Fruit fly (Drosophila melanogaster) whole organism, adult: ENCODE measurements around the gene Or85e.

Experiments
- CG11617 ChIP-seq: fragments of 200-800 bp; sonication (Bioruptor generic); optimal IDR thresholded peaks from 2 replicates; lab custom pipeline; 2017; ENCODE audit warnings: mild to moderate bottlenecking, missing biosample characterization, missing genetic modification reagents, missing genetic modification characterization
- CG12768 ChIP-seq: fragments of 200-800 bp; sonication (Bioruptor generic); optimal IDR thresholded peaks from 2 replicates; lab custom pipeline; 2017; ENCODE audit warnings: missing biosample characterization, missing genetic modification characterization, mild to moderate bottlenecking, moderate library complexity, missing genetic modification reagents
- CG5204 ChIP-seq: fragments of 200-800 bp; sonication (Bioruptor generic); optimal IDR thresholded peaks from 2 replicates; lab custom pipeline; 2016; ENCODE audit warnings: missing biosample characterization, missing genetic modification characterization
- CG7101 ChIP-seq: fragments of 200-800 bp; sonication (Bioruptor generic); optimal IDR thresholded peaks from 2 replicates; lab custom pipeline; 2018; ENCODE audit warnings: missing biosample characterization, mild to moderate bottlenecking, missing genetic modification characterization, moderate library complexity
- Clk ChIP-seq: fragments of 200-800 bp; sonication (Bioruptor generic); optimal IDR thresholded peaks from 2 replicates; lab custom pipeline; 2017; ENCODE audit warnings: missing biosample characterization, missing genetic modification characterization
- Hr96 ChIP-seq: fragments of 200-800 bp; sonication (Bioruptor generic); optimal IDR thresholded peaks from 2 replicates; lab custom pipeline; 2016; ENCODE audit warnings: missing biosample characterization, missing genetic modification characterization
- Mnt ChIP-seq: fragments of 200-800 bp; sonication (Bioruptor generic); optimal IDR thresholded peaks from 2 replicates; lab custom pipeline; 2016; ENCODE audit warnings: missing biosample characterization, mild to moderate bottlenecking, missing genetic modification characterization
- bab1 ChIP-seq: fragments of 200-800 bp; sonication (Bioruptor generic); optimal IDR thresholded peaks from 3 replicates; lab custom pipeline; 2019; ENCODE audit warnings: missing biosample characterization, mild to moderate bottlenecking, missing genetic modification characterization, moderate library complexity
- cic ChIP-seq: fragments of 200-800 bp; sonication (Bioruptor generic); optimal IDR thresholded peaks from 2 replicates; lab custom pipeline; 2017; ENCODE audit warnings: missing biosample characterization, mild to moderate bottlenecking, missing genetic modification characterization, moderate library complexity
- cnc ChIP-seq, 2 experiments: fragments of >200 bp; optimal IDR thresholded peaks; 2 replicates each; lab custom pipeline; 2017
- kay ChIP-seq: fragments of 200-800 bp; sonication (Bioruptor generic); peaks from one replicate; lab custom pipeline; 2016; ENCODE audit warnings: missing biosample characterization, missing genetic modification characterization, borderline replicate concordance
- ovo ChIP-seq: fragments of 200-800 bp; sonication (Bioruptor generic); optimal IDR thresholded peaks from 2 replicates; lab custom pipeline; 2016; ENCODE audit warnings: missing biosample characterization, missing genetic modification characterization

- TF ChIP-seq CG11617 (no peak), CG12768 (GFP tag; lab: Kevin White, UChicago) (no peak), kay (GFP tag; lab: Kevin White, UChicago) (no peak), bab1 (GFP tag; lab: Kevin White, UChicago) (no peak), Mnt (GFP tag; lab: Kevin White, UChicago) (no peak), ovo (no peak), CG5204 (GFP tag; lab: Kevin White, UChicago) (no peak), Hr96 (no peak), CG7101 (no peak), cnc (optimal IDR thresholded peaks at IDR 0.05; lab: Kevin White, UChicago) (no peak), cic (GFP tag; lab: Kevin White, UChicago) (no peak), Clk (GFP tag; lab: Kevin White, UChicago) (no peak)
Measured at dm6 chr3R:8683280-8683679, 47.6 kb upstream of the Or85e start.
